Worm (Caenorhabditis elegans) whole organism, L2 larva: Measurements from ENCODE around the gene M04D8.4.

ENCODE experiments used
- F13H6.1 ChIP-seq: sonication (generic microtip); optimal IDR thresholded peaks from 2 replicates; lab custom pipeline; 2016; ENCODE audit warnings: missing genetic modification characterization, missing compliant biosample characterization
- R02D3.7 ChIP-seq: fragments of 150-350 bp; optimal IDR thresholded peaks from 2 replicates; lab custom pipeline; 2014; ENCODE audit warnings: missing biosample characterization, missing genetic modification characterization
- Y55F3AM.14 ChIP-seq: fragments of 200-800 bp; sonication (Bioruptor generic); optimal IDR thresholded peaks from 2 replicates; lab custom pipeline; 2018; ENCODE audit warnings: mild to moderate bottlenecking, missing genetic modification characterization, missing compliant biosample characterization
- ZK546.5 ChIP-seq: sonication (generic microtip); optimal IDR thresholded peaks from 2 replicates; lab custom pipeline; 2017; ENCODE audit warnings: missing biosample characterization, missing genetic modification characterization
- aly-2 ChIP-seq: fragments of 150-350 bp; optimal IDR thresholded peaks from 2 replicates; lab custom pipeline; 2014; ENCODE audit warnings: missing biosample characterization, missing genetic modification characterization
- ama-1 ChIP-seq: fragments of 150-350 bp; optimal IDR thresholded peaks from 2 replicates; lab custom pipeline; 2018; ENCODE audit warnings: inconsistent platforms
- ceh-16 ChIP-seq: fragments of 150-350 bp; optimal IDR thresholded peaks from 2 replicates; lab custom pipeline; 2014; ENCODE audit warnings: missing biosample characterization, missing genetic modification characterization
- ceh-82 ChIP-seq: fragments of 150-350 bp; optimal IDR thresholded peaks from 2 replicates; lab custom pipeline; 2014; ENCODE audit warnings: missing biosample characterization, missing genetic modification characterization
- crh-2 ChIP-seq: sonication (generic microtip); optimal IDR thresholded peaks from 2 replicates; lab custom pipeline; 2017; ENCODE audit warnings: missing biosample characterization, missing genetic modification characterization
- dmd-4 ChIP-seq: sonication (generic microtip); optimal IDR thresholded peaks from 2 replicates; lab custom pipeline; 2017; ENCODE audit warnings: missing biosample characterization, missing genetic modification characterization
- egl-27 ChIP-seq: sonication (generic microtip); optimal IDR thresholded peaks from 3 replicates; lab custom pipeline; 2017; ENCODE audit warnings: missing biosample characterization, missing genetic modification reagents, missing genetic modification characterization
- elt-1 ChIP-seq: fragments of 150-350 bp; optimal IDR thresholded peaks from 2 replicates; lab custom pipeline; 2014; ENCODE audit warnings: missing biosample characterization, missing genetic modification characterization
- elt-3 ChIP-seq: sonication (generic microtip); optimal IDR thresholded peaks from 2 replicates; lab custom pipeline; 2017; ENCODE audit warnings: missing biosample characterization, missing genetic modification characterization
- gmeb-1 ChIP-seq: fragments of 150-350 bp; optimal IDR thresholded peaks from 2 replicates; lab custom pipeline; 2014; ENCODE audit warnings: missing biosample characterization, missing genetic modification characterization
- lin-11 ChIP-seq: fragments of 150-350 bp; sonication (generic microtip); optimal IDR thresholded peaks from 2 replicates; lab custom pipeline; 2014; ENCODE audit warnings: missing biosample characterization, missing genetic modification characterization, inconsistent platforms, mixed read lengths
- lsy-2 ChIP-seq, 2 experiments: fragments of 150-350 bp in 1 of 2; sonication (generic microtip) in 1 of 2; optimal IDR thresholded peaks; 2 replicates each; lab custom pipeline; 2014 to 2017; ENCODE audit warnings: missing biosample characterization in 2 of 2, missing genetic modification characterization in 2 of 2
- mab-5 ChIP-seq: fragments of 150-350 bp; optimal IDR thresholded peaks from 2 replicates; lab custom pipeline; 2014; ENCODE audit warnings: missing biosample characterization, missing genetic modification characterization
- mbf-1 ChIP-seq: sonication (generic microtip); optimal IDR thresholded peaks from 2 replicates; lab custom pipeline; 2017; ENCODE audit warnings: missing biosample characterization, missing genetic modification characterization
- mdl-1 ChIP-seq, 2 experiments: fragments of 150-350 bp in 1 of 2; sonication (generic microtip) in 1 of 2; optimal IDR thresholded peaks; 2 replicates each; lab custom pipeline; 2017; ENCODE audit warnings: missing biosample characterization in 2 of 2, missing genetic modification characterization in 2 of 2
- nhr-10 ChIP-seq: sonication (generic microtip); optimal IDR thresholded peaks from 2 replicates; lab custom pipeline; 2017; ENCODE audit warnings: missing biosample characterization, missing genetic modification characterization
- nhr-12 ChIP-seq: fragments of 150-350 bp; optimal IDR thresholded peaks from 2 replicates; lab custom pipeline; 2014; ENCODE audit warnings: missing biosample characterization, missing genetic modification characterization
- nhr-21 ChIP-seq: fragments of 150-350 bp; optimal IDR thresholded peaks from 2 replicates; lab custom pipeline; 2014; ENCODE audit warnings: missing biosample characterization, missing genetic modification characterization
- nhr-23 ChIP-seq: fragments of 150-350 bp; optimal IDR thresholded peaks from 2 replicates; lab custom pipeline; 2014; ENCODE audit warnings: missing biosample characterization, missing genetic modification reagents, missing genetic modification characterization
- nhr-237 ChIP-seq: fragments of 150-350 bp; optimal IDR thresholded peaks from 2 replicates; lab custom pipeline; 2014; ENCODE audit warnings: missing biosample characterization, missing genetic modification characterization
- nhr-25 ChIP-seq: fragments of 150-350 bp; sonication (generic microtip); optimal IDR thresholded peaks from 3 replicates; lab custom pipeline; 2014; ENCODE audit warnings: missing biosample characterization, missing genetic modification characterization
- nhr-6 ChIP-seq: fragments of 150-350 bp; optimal IDR thresholded peaks from 2 replicates; lab custom pipeline; 2014; ENCODE audit warnings: missing biosample characterization, missing genetic modification characterization
- nhr-77 ChIP-seq: fragments of 150-350 bp; optimal IDR thresholded peaks from 2 replicates; lab custom pipeline; 2014; ENCODE audit warnings: missing biosample characterization, missing genetic modification characterization
- sem-4 ChIP-seq: fragments of 150-350 bp; optimal IDR thresholded peaks from 2 replicates; lab custom pipeline; 2014; ENCODE audit warnings: missing biosample characterization, missing genetic modification reagents, missing genetic modification characterization
- skn-1 ChIP-seq: sonication (generic microtip); optimal IDR thresholded peaks from 2 replicates; lab custom pipeline; 2017; ENCODE audit warnings: missing biosample characterization, missing genetic modification characterization
- snpc-4 ChIP-seq: fragments of 150-350 bp; optimal IDR thresholded peaks from 2 replicates; lab custom pipeline; 2014; ENCODE audit warnings: missing biosample characterization, missing genetic modification characterization
- unc-62 ChIP-seq: fragments of 150-350 bp; optimal IDR thresholded peaks from 2 replicates; lab custom pipeline; 2014; ENCODE audit warnings: missing biosample characterization, missing genetic modification reagents, missing genetic modification characterization
- ztf-11 ChIP-seq: sonication (generic microtip); optimal IDR thresholded peaks from 2 replicates; lab custom pipeline; 2017; ENCODE audit warnings: missing biosample characterization, missing genetic modification characterization
- ztf-4 ChIP-seq: fragments of 150-350 bp; optimal IDR thresholded peaks from 2 replicates; lab custom pipeline; 2014; ENCODE audit warnings: missing biosample characterization, missing genetic modification characterization

Gene M04D8.4

ce11 chrIII:10040013-10040412 is 9.6 kb upstream of the M04D8.4 start, which contains the start of gene T16G12.7:
Gene T16G12.7 (minus strand): TSS chrIII:10040113.
- TF ChIP-seq ceh-16 (tag; lab: Kevin White, UChicago) = no peak

DNA sequence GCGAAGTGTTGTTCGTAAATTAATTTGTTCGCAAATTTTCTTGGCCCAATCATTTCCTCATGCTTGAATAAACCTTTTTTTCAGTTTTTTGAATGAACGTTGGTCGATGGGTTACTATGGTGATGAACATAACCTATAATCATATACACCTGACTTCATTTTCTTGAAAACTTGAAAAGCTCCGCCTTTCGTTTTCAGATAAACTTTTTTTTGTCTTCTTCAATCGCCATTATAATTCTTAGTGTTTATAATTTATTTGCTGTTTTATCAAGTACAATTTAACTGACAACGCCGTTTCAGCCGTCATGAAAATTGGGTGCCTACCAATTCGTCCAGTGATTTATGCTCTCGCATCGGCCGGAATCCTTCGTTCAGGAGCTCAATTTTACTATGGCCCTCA is 6.7 kb upstream of the M04D8.4 start, which contains the start of gene M04D8.7:
TSS of gene M04D8.7 (plus strand) at position 301 of the 400 bp plus-strand sequence.
- TF ChIP-seq elt-3 (tag; lab: Kevin White, UChicago) (no peak), gmeb-1 (tag; lab: Kevin White, UChicago) (no peak), nhr-12 (tag; lab: Kevin White, UChicago) (no peak), mbf-1 (no peak), R02D3.7 (tag; lab: Kevin White, UChicago) (no peak), ceh-16 (tag; lab: Kevin White, UChicago) (no peak), crh-2 (tag; lab: Kevin White, UChicago) (no peak), nhr-25 (tag; lab: Kevin White, UChicago) (no peak)
- TF ChIP-seq, all 48 proteins: peak for 0

- no peak for TF ChIP-seq Y55F3AM.14 (GFP tag; lab: Kevin White, UChicago)
- no peak for TF ChIP-seq lsy-2 (tag; optimal IDR thresholded peaks at IDR 0.05; lab: Kevin White, UChicago)
- TF ChIP-seq nhr-77 (tag; lab: Kevin White, UChicago) = no peak
- peak; percentile 24 for TF ChIP-seq nhr-21 (tag; lab: Kevin White, UChicago)
These were observed 5.3 kb upstream of the M04D8.4 start, which contains the start of gene xbx-3 for ce11 chrIII:10035783-10036182. Gene xbx-3 (plus strand): TSS chrIII:10035945.

DNA sequence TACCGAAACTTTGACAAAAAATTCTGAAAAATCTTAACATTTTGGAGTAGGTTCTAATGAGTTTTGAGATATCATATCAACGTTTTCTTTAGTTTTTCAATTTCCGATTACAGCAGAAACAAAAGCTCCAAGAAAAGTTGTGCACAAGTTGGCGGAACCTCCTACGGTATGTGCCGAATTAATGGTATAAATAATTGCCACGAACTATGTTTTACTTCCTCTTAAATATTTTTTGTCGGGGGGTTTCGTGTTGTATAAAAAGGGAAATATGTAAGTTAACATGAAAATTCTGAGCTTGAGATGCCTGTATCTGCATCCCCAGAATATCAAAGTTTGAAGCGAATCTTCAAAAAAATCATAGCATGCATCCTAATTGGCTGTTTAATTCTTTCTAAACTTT is 3.4 kb upstream of the M04D8.4 start, which contains the start of gene M04D8.8:
TSS of gene M04D8.8 (plus strand) at position 301 of the 400 bp plus-strand sequence.
- TF ChIP-seq elt-1 (tag; lab: Kevin White, UChicago) (no peak), ceh-82 (tag; lab: Kevin White, UChicago) (no peak), mbf-1 (no peak), ztf-11 (tag; lab: Kevin White, UChicago) (no peak)

ce11 chrIII:10033213-10033612 is 2.8 kb upstream of the M04D8.4 start, which contains the start of gene M04D8.5:
Gene M04D8.5 (minus strand): TSS chrIII:10033313.
- no peak for TF ChIP-seq nhr-237 (tag; lab: Kevin White, UChicago)
- TF ChIP-seq nhr-23 (tag; lab: Kevin White, UChicago) = no peak
- TF ChIP-seq lsy-2 (tag; optimal IDR thresholded peaks at IDR 0.05; lab: Kevin White, UChicago) = no peak
- no peak for TF ChIP-seq ztf-4 (tag; lab: Kevin White, UChicago)
- TF ChIP-seq ZK546.5 (tag; lab: Kevin White, UChicago) = no peak
- TF ChIP-seq Y55F3AM.14 (GFP tag; lab: Kevin White, UChicago) = no peak
- TF ChIP-seq nhr-12 (tag; lab: Kevin White, UChicago) = no peak
- TF ChIP-seq dmd-4 (tag; lab: Kevin White, UChicago) = no peak
- no peak for TF ChIP-seq mdl-1 (tag; optimal IDR thresholded peaks at IDR 0.05; lab: Kevin White, UChicago)
- no peak for TF ChIP-seq ceh-82 (tag; lab: Kevin White, UChicago)
- no peak for TF ChIP-seq crh-2 (tag; lab: Kevin White, UChicago)
- no peak for TF ChIP-seq R02D3.7 (tag; lab: Kevin White, UChicago)
- TF ChIP-seq snpc-4 (tag; lab: Kevin White, UChicago) = no peak
- no peak for TF ChIP-seq egl-27 (tag; lab: Kevin White, UChicago)
- TF ChIP-seq F13H6.1 (tag; lab: Kevin White, UChicago) = no peak
- TF ChIP-seq aly-2 (tag; lab: Kevin White, UChicago) = no peak
- no peak for TF ChIP-seq ztf-11 (tag; lab: Kevin White, UChicago)
- TF ChIP-seq gmeb-1 (tag; lab: Kevin White, UChicago) = no peak
- TF ChIP-seq mab-5 (tag; lab: Kevin White, UChicago) = no peak
- TF ChIP-seq, all 48 proteins: peak for 0

DNA sequence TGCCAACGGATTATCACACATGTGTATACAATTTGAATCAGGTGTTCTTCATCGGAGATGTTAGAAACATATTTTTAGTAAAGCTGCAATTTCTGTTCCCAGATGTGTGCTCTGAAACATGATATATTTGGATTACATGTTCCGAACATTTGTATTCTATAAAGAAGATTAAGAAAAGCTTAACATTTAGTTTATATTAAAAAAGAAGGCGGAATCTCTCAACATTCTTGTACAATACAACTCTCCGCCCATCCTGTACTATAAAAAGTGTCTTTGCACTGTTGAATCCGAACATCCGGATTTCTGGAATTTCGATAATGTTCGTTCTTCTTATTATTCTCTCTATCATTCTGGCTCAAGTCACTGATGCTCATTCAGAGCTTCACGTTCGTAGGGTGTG is 2.5 kb downstream of the M04D8.4 start, which contains the start of gene ins-23:
TSS of gene ins-23 (plus strand) at position 301 of the 400 bp plus-strand sequence.
- TF ChIP-seq ztf-11 (tag; lab: Kevin White, UChicago) = no peak
- no peak for TF ChIP-seq nhr-10 (tag; lab: Kevin White, UChicago)

ce11 chrIII:10025989-10026388 is 4.5 kb downstream of the M04D8.4 start, which contains the start of gene ins-22:
Gene ins-22 (plus strand): TSS chrIII:10026289.
- TF ChIP-seq lsy-2 (tag; optimal IDR thresholded peaks at IDR 0.05; lab: Kevin White, UChicago) (no peak), nhr-25 (tag; lab: Kevin White, UChicago) (no peak), R02D3.7 (tag; lab: Kevin White, UChicago) (no peak), Y55F3AM.14 (GFP tag; lab: Kevin White, UChicago) (no peak), skn-1 (tag; lab: Kevin White, UChicago) (no peak), ceh-16 (tag; lab: Kevin White, UChicago) (no peak), nhr-6 (tag; lab: Kevin White, UChicago) (no peak), crh-2 (tag; lab: Kevin White, UChicago) (no peak), ama-1 (lab: Kevin White, UChicago) (no peak), unc-62 (no peak), nhr-77 (tag; lab: Kevin White, UChicago) (no peak), lin-11 (tag; lab: Kevin White, UChicago) (no peak), sem-4 (tag; lab: Kevin White, UChicago) (no peak)
